Fruit fly (Drosophila melanogaster) whole organism, embryonic: ENCODE data around the gene CG14971.

Experiments
- CG10321 ChIP-seq: fragments of 200-800 bp; sonication (Bioruptor generic); IDR thresholded peaks from 2 replicates; pipeline ENCODE4 v1.3.6; 2022; ENCODE audit warnings: missing biosample characterization, missing genetic modification characterization
- CG11723 ChIP-seq: fragments of 200-800 bp; sonication (Bioruptor generic); optimal IDR thresholded peaks from 2 replicates; lab custom pipeline; 2017; ENCODE audit warnings: missing biosample characterization, mild to moderate bottlenecking, missing genetic modification characterization
- CG12155 ChIP-seq: fragments of 200-800 bp; sonication (Bioruptor generic); optimal IDR thresholded peaks from 3 replicates; lab custom pipeline; 2016; ENCODE audit warnings: missing biosample characterization, missing genetic modification characterization
- CG12659 ChIP-seq: fragments of 200-800 bp; sonication (Bioruptor generic); optimal IDR thresholded peaks from 3 replicates; lab custom pipeline; 2017; ENCODE audit warnings: mild to moderate bottlenecking, missing biosample characterization, missing genetic modification reagents, missing genetic modification characterization
- CG13287 ChIP-seq: fragments of 200-800 bp; sonication (Bioruptor generic); IDR thresholded peaks from 2 replicates; pipeline ENCODE4 v1.3.6; 2022; ENCODE audit warnings: missing biosample characterization, missing genetic modification characterization; ENCODE audit not compliant: partially characterized antibody
- CG14050 ChIP-seq: fragments of 200-800 bp; sonication (Bioruptor generic); IDR thresholded peaks from 3 replicates; pipeline ENCODE4 v1.3.6; 2022; ENCODE audit warnings: missing biosample characterization, missing genetic modification characterization
- CG15696 ChIP-seq: fragments of 200-800 bp; sonication (Bioruptor generic); optimal IDR thresholded peaks from 2 replicates; lab custom pipeline; 2019; ENCODE audit warnings: missing biosample characterization, mild to moderate bottlenecking, missing genetic modification characterization, moderate library complexity
- CG17359 ChIP-seq: fragments of 200-800 bp; sonication (Bioruptor generic); optimal IDR thresholded peaks from 3 replicates; lab custom pipeline; 2018; ENCODE audit warnings: missing biosample characterization, mild to moderate bottlenecking, missing genetic modification characterization, moderate library complexity
- CG18476 ChIP-seq: fragments of 200-800 bp; sonication (Bioruptor generic); optimal IDR thresholded peaks from 2 replicates; lab custom pipeline; 2016; ENCODE audit warnings: missing biosample characterization, mild to moderate bottlenecking, missing genetic modification characterization
- CG2120 ChIP-seq: fragments of 200-800 bp; sonication (Bioruptor generic); optimal IDR thresholded peaks from 3 replicates; lab custom pipeline; 2016; ENCODE audit warnings: missing biosample characterization, missing genetic modification characterization
- CG2889 ChIP-seq: fragments of 200-800 bp; sonication (Bioruptor generic); IDR thresholded peaks from 3 replicates; pipeline ENCODE4 v1.3.6; 2022; ENCODE audit warnings: missing biosample characterization, missing genetic modification characterization
- CG3407 ChIP-seq: fragments of 200-800 bp; sonication (Bioruptor generic); optimal IDR thresholded peaks from 2 replicates; lab custom pipeline; 2018; ENCODE audit warnings: missing biosample characterization, mild to moderate bottlenecking, missing genetic modification characterization
- CG3726 ChIP-seq: fragments of 200-800 bp; sonication (Bioruptor generic); IDR thresholded peaks from 3 replicates; pipeline ENCODE4, ENCODE4 v1.3.6; 2022; ENCODE audit warnings: missing biosample characterization, missing genetic modification characterization
- CG3847 ChIP-seq: fragments of 200-800 bp; sonication (Bioruptor generic); IDR thresholded peaks from 2 replicates; pipeline ENCODE4 v1.3.6; 2022; ENCODE audit warnings: missing biosample characterization, missing genetic modification characterization
- CG4282 ChIP-seq: fragments of 200-800 bp; sonication (Bioruptor generic); optimal IDR thresholded peaks from 2 replicates; lab custom pipeline; 2016; ENCODE audit warnings: missing biosample characterization, missing genetic modification characterization
- CG4854 ChIP-seq: fragments of 200-800 bp; sonication (Bioruptor generic); optimal IDR thresholded peaks from 2 replicates; lab custom pipeline; 2016; ENCODE audit warnings: missing biosample characterization, missing genetic modification characterization, inconsistent platforms
- CG5180 ChIP-seq: fragments of 200-800 bp; sonication (Bioruptor generic); optimal IDR thresholded peaks from 3 replicates; lab custom pipeline; 2017; ENCODE audit warnings: missing biosample characterization, missing genetic modification characterization, mild to moderate bottlenecking, moderate library complexity, missing genetic modification reagents
- CG5953 ChIP-seq: fragments of 200-800 bp; sonication (Bioruptor generic); IDR thresholded peaks from 2 replicates; pipeline ENCODE4 v1.3.6; 2022; ENCODE audit warnings: missing biosample characterization, missing genetic modification characterization
- CG7372 ChIP-seq: fragments of 200-800 bp; sonication (Bioruptor generic); IDR thresholded peaks from 2 replicates; pipeline ENCODE4 v1.3.6; 2022; ENCODE audit warnings: missing biosample characterization, missing genetic modification characterization
- CG7839 ChIP-seq: fragments of 200-800 bp; sonication (Bioruptor generic); optimal IDR thresholded peaks from 3 replicates; lab custom pipeline; 2018; ENCODE audit warnings: missing biosample characterization, mild to moderate bottlenecking, missing genetic modification characterization, moderate library complexity
- CG7987 ChIP-seq: fragments of 200-800 bp; sonication (Bioruptor generic); optimal IDR thresholded peaks from 2 replicates; lab custom pipeline; 2018; ENCODE audit warnings: missing biosample characterization, mild to moderate bottlenecking, missing genetic modification characterization, moderate library complexity
- CG8281 ChIP-seq: fragments of 200-800 bp; sonication (Bioruptor generic); optimal IDR thresholded peaks from 2 replicates; lab custom pipeline; 2018; ENCODE audit warnings: missing biosample characterization, mild to moderate bottlenecking, missing genetic modification characterization, moderate library complexity
- Dek ChIP-seq: fragments of 200-800 bp; sonication (Bioruptor generic); optimal IDR thresholded peaks from 3 replicates; lab custom pipeline; 2019; ENCODE audit warnings: missing biosample characterization, mild to moderate bottlenecking, missing genetic modification characterization, moderate library complexity
- Doc3 ChIP-seq: fragments of 200-800 bp; sonication (Bioruptor generic); IDR thresholded peaks from 3 replicates; pipeline ENCODE4 v1.3.6; 2022; ENCODE audit warnings: missing biosample characterization, missing genetic modification characterization; ENCODE audit not compliant: partially characterized antibody
- Hr78 ChIP-seq, 2 experiments: fragments of 200-800 bp in 1 of 2; fragments of >200 bp in 1 of 2; sonication (Bioruptor generic) in 1 of 2; optimal IDR thresholded peaks; 2 replicates each; lab custom pipeline; 2017 to 2019; ENCODE audit warnings: missing biosample characterization in 2 of 2, missing genetic modification characterization in 2 of 2, mild to moderate bottlenecking in 1 of 2, moderate library complexity in 1 of 2
- Hsf ChIP-seq: fragments of 200-800 bp; sonication (Bioruptor generic); optimal IDR thresholded peaks from 3 replicates; lab custom pipeline; 2016; ENCODE audit warnings: missing biosample characterization, missing genetic modification characterization
- Lim3 ChIP-seq: fragments of 200-800 bp; sonication (Bioruptor generic); IDR thresholded peaks from 2 replicates; pipeline ENCODE4 v1.3.6; 2022; ENCODE audit warnings: missing biosample characterization, missing genetic modification characterization
- Nf-YB ChIP-seq: fragments of 200-800 bp; sonication (Bioruptor generic); optimal IDR thresholded peaks from 3 replicates; lab custom pipeline; 2019; ENCODE audit warnings: missing biosample characterization, mild to moderate bottlenecking, missing genetic modification characterization, moderate library complexity
- Oli ChIP-seq: fragments of 200-800 bp; sonication (Bioruptor generic); optimal IDR thresholded peaks from 2 replicates; lab custom pipeline; 2018; ENCODE audit warnings: missing biosample characterization, mild to moderate bottlenecking, missing genetic modification characterization, moderate library complexity
- PHDP ChIP-seq: fragments of 200-800 bp; sonication (Bioruptor generic); optimal IDR thresholded peaks from 3 replicates; lab custom pipeline; 2018; ENCODE audit warnings: missing biosample characterization, mild to moderate bottlenecking, missing genetic modification characterization, moderate library complexity
- Sin3A ChIP-seq: fragments of >200 bp; optimal IDR thresholded peaks from 2 replicates; lab custom pipeline; 2018
- Six4 ChIP-seq: fragments of 200-800 bp; sonication (Bioruptor generic); optimal IDR thresholded peaks from 2 replicates; lab custom pipeline; 2016; ENCODE audit warnings: missing biosample characterization, missing genetic modification characterization
- Vsx1 ChIP-seq: fragments of 200-800 bp; sonication (Bioruptor generic); optimal IDR thresholded peaks from 2 replicates; lab custom pipeline; 2017; ENCODE audit warnings: missing biosample characterization, mild to moderate bottlenecking, missing genetic modification characterization, missing genetic modification reagents
- al ChIP-seq: fragments of 200-800 bp; sonication (Bioruptor generic); IDR thresholded peaks from 2 replicates; pipeline ENCODE4 v1.3.6; 2022; ENCODE audit warnings: missing biosample characterization, missing genetic modification characterization
- ase ChIP-seq: fragments of 200-800 bp; sonication (Bioruptor generic); IDR thresholded peaks from 3 replicates; pipeline ENCODE4 v1.3.6; 2022; ENCODE audit warnings: missing biosample characterization, missing genetic modification characterization
- bcd ChIP-seq: fragments of 200-800 bp; sonication (Bioruptor generic); optimal IDR thresholded peaks from 2 replicates; lab custom pipeline; 2017; ENCODE audit warnings: missing biosample characterization, mild to moderate bottlenecking, missing genetic modification characterization
- crc ChIP-seq: fragments of 200-800 bp; sonication (Bioruptor generic); optimal IDR thresholded peaks from 2 replicates; lab custom pipeline; 2016; ENCODE audit warnings: missing biosample characterization, missing genetic modification characterization
- da ChIP-seq: fragments of 200-800 bp; sonication (Bioruptor generic); optimal IDR thresholded peaks from 2 replicates; lab custom pipeline; 2016; ENCODE audit warnings: missing biosample characterization, missing genetic modification characterization
- dm ChIP-seq: fragments of 200-800 bp; sonication (Bioruptor generic); optimal IDR thresholded peaks from 3 replicates; lab custom pipeline; 2016; ENCODE audit warnings: missing biosample characterization, missing genetic modification characterization
- dmrt99B ChIP-seq: fragments of 200-800 bp; sonication (Bioruptor generic); optimal IDR thresholded peaks from 2 replicates; lab custom pipeline; 2018; ENCODE audit warnings: missing biosample characterization, mild to moderate bottlenecking, missing genetic modification characterization, moderate library complexity
- gcm2 ChIP-seq: fragments of 200-800 bp; sonication (Bioruptor generic); optimal IDR thresholded peaks from 2 replicates; lab custom pipeline; 2016; ENCODE audit warnings: missing biosample characterization, missing genetic modification characterization
- jigr1 ChIP-seq: fragments of 200-800 bp; sonication (Bioruptor generic); IDR thresholded peaks from 3 replicates; pipeline ENCODE4 v1.3.6; 2022; ENCODE audit warnings: missing biosample characterization, missing genetic modification characterization
- mam ChIP-seq: fragments of 200-800 bp; sonication (Bioruptor generic); optimal IDR thresholded peaks from 3 replicates; lab custom pipeline; 2016; ENCODE audit warnings: missing biosample characterization, missing genetic modification characterization
- pita ChIP-seq: fragments of 200-800 bp; sonication (Bioruptor generic); optimal IDR thresholded peaks from 2 replicates; lab custom pipeline; 2017; ENCODE audit warnings: missing biosample characterization, mild to moderate bottlenecking, missing genetic modification characterization
- pros ChIP-seq: fragments of 200-800 bp; sonication (Bioruptor generic); optimal IDR thresholded peaks from 3 replicates; lab custom pipeline; 2019; ENCODE audit warnings: missing biosample characterization, mild to moderate bottlenecking, missing genetic modification characterization, moderate library complexity
- slou ChIP-seq: fragments of 200-800 bp; sonication (Bioruptor generic); optimal IDR thresholded peaks from 3 replicates; lab custom pipeline; 2016; ENCODE audit warnings: missing biosample characterization, missing genetic modification characterization
- ttk ChIP-seq: fragments of 200-800 bp; sonication (Bioruptor generic); IDR thresholded peaks from 2 replicates; pipeline ENCODE4 v2.1.2; 2022; ENCODE audit warnings: missing biosample characterization, missing genetic modification characterization
- unpg ChIP-seq: fragments of 200-800 bp; sonication (Bioruptor generic); optimal IDR thresholded peaks from 3 replicates; lab custom pipeline; 2018; ENCODE audit warnings: missing biosample characterization, mild to moderate bottlenecking, missing genetic modification characterization, moderate library complexity
- vvl ChIP-seq: fragments of 200-800 bp; sonication (Bioruptor generic); IDR thresholded peaks from 2 replicates; pipeline ENCODE4 v1.3.6; 2022; ENCODE audit warnings: missing biosample characterization, missing genetic modification characterization

Gene CG14971

DNA sequence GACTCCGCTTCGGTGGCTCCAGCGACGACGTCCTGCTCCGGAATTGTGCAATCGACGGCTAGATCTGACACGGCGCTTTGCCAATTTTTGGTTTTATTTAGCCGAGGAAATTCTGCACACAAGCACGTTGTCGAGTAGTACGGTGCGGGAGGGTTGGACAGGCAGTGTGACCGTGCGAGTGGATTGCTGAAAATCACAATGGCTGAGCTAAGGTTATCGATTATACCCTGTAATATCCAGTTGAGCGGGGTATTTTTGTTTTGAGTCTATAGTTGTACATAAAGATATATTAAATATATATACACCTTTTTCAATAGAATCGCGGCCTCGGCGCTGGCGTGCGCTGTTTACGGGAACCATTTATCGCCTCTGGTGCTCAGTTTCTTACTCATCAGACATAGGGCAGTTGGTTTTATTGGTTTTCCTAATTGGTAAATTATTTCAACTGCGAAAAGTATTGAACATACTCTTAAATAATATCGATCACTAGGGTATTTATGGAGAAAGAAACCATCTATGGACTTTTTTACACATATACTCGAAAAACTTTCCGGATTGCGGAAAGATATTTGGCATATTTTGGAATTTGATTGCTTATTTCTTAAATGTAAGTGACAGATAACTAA, 10.6 kb downstream of the CG14971 start, which contains the start of gene eIF5B (continued):
- TF ChIP-seq CG7987, result peak; percentile 3
- no peak for TF ChIP-seq Doc3
- TF ChIP-seq CG8281 (tag; lab: Kevin White, UChicago), result peak; percentile 48
- TF ChIP-seq CG2120 (GFP tag; lab: Kevin White, UChicago), result peak; percentile 77
- peak; percentile 38 for TF ChIP-seq mam (GFP tag; lab: Kevin White, UChicago)
- peak; percentile 81 for TF ChIP-seq CG14050
- TF ChIP-seq Nf-YB (GFP tag; lab: Kevin White, UChicago), result peak; percentile 62
- TF ChIP-seq CG4282, result no peak
- peak; percentile 89 for TF ChIP-seq CG2889 (GFP tag; lab: Robert Waterston, UW)
- TF ChIP-seq CG12659 (GFP tag; lab: Kevin White, UChicago), result peak; percentile 84
- peak; percentile 79 for TF ChIP-seq CG7839 (tag; lab: Kevin White, UChicago)
- TF ChIP-seq CG18476 (GFP tag; lab: Kevin White, UChicago), result peak; percentile 2
- TF ChIP-seq CG10321 (GFP tag; lab: Robert Waterston, UW), result peak; percentile 68
- TF ChIP-seq CG13287, result peak; percentile 38; the same call in 1 of the 2 replicates
- peak; percentile 72 for TF ChIP-seq al (GFP tag; lab: Robert Waterston, UW)
- TF ChIP-seq vvl (GFP tag; lab: Robert Waterston, UW), result peak; percentile 87
- TF ChIP-seq jigr1 (GFP tag; lab: Robert Waterston, UW), result peak; percentile 63; the same call in 2 of the 3 replicates
- TF ChIP-seq gcm2 (GFP tag; lab: Kevin White, UChicago), result peak; percentile 47
- peak; percentile 84 for TF ChIP-seq ase (GFP tag; lab: Robert Waterston, UW)
- peak; percentile 85 for TF ChIP-seq Oli
- TF ChIP-seq CG5180 (GFP tag; lab: Kevin White, UChicago), result no peak
- peak; percentile 72 for TF ChIP-seq CG11723 (GFP tag; lab: Kevin White, UChicago)
- TF ChIP-seq dm, result peak; percentile 73
- no peak for TF ChIP-seq Vsx1 (GFP tag; lab: Kevin White, UChicago)
- TF ChIP-seq ttk (GFP tag; lab: Robert Waterston, UW), result peak; percentile 81
- no peak for TF ChIP-seq Hr78 (GFP tag; optimal IDR thresholded peaks at IDR 0.05; lab: Kevin White, UChicago)
- TF ChIP-seq pros (GFP tag; lab: Kevin White, UChicago), result no peak
- peak; percentile 77 for TF ChIP-seq CG12155
- peak; percentile 34 for TF ChIP-seq Sin3A
- TF ChIP-seq Hsf (GFP tag; lab: Kevin White, UChicago), result peak; percentile 69
- peak; percentile 9 for TF ChIP-seq Six4
- TF ChIP-seq CG5953, result peak; percentile 66
- peak; percentile 73 for TF ChIP-seq unpg (GFP tag; lab: Kevin White, UChicago)
- peak; percentile 31; the same call in 1 of the 2 replicates for TF ChIP-seq Lim3 (GFP tag; lab: Robert Waterston, UW)
- no peak for TF ChIP-seq da (GFP tag; lab: Kevin White, UChicago)
- peak; percentile 76 for TF ChIP-seq dmrt99B (tag; lab: Kevin White, UChicago)
- peak; percentile 91 for TF ChIP-seq CG3847 (GFP tag; lab: Robert Waterston, UW)
- no peak for TF ChIP-seq CG4854 (GFP tag; lab: Kevin White, UChicago)
- TF ChIP-seq PHDP (tag; lab: Kevin White, UChicago), result peak; percentile 74
- peak; percentile 78 for TF ChIP-seq CG7372
- peak; percentile 80 for TF ChIP-seq bcd (GFP tag; lab: Kevin White, UChicago)
- peak; percentile 38 for TF ChIP-seq CG3407 (GFP tag; lab: Kevin White, UChicago)
- peak; percentile 68 for TF ChIP-seq CG17359 (tag; lab: Kevin White, UChicago)
- TF ChIP-seq CG15696 (tag; lab: Kevin White, UChicago), result peak; percentile 56
- TF ChIP-seq Dek (tag; lab: Kevin White, UChicago), result peak; percentile 66
- peak; percentile 67 for TF ChIP-seq slou (GFP tag; lab: Kevin White, UChicago)
- peak; percentile 33 for TF ChIP-seq crc (GFP tag; lab: Kevin White, UChicago)
- no peak for TF ChIP-seq pita (GFP tag; lab: Kevin White, UChicago)
- TF ChIP-seq CG3726 (GFP tag; lab: Robert Waterston, UW), result peak; percentile 80; the same call in 2 of the 3 replicates
